Worm (Caenorhabditis elegans) whole organism, L4 larva: ENCODE measurements around the gene Y44A6C.2.
A peak's percentile ranks its signal among the peaks of the same experiment; 100 is the strongest.

Experiments used
- F10B5.3 ChIP-seq: sonication (generic microtip); optimal IDR thresholded peaks from 2 replicates; lab custom pipeline; 2016; ENCODE audit warnings: mild to moderate bottlenecking, missing genetic modification characterization, missing compliant biosample characterization
- T20F7.1 ChIP-seq: fragments of 200-800 bp; sonication (Bioruptor generic); optimal IDR thresholded peaks from 2 replicates; lab custom pipeline; 2018; ENCODE audit warnings: mild to moderate bottlenecking, missing genetic modification characterization, missing compliant biosample characterization
- Y105C5A.15 ChIP-seq: fragments of 200-800 bp; sonication (Bioruptor generic); IDR thresholded peaks from 2 replicates; pipeline ENCODE4 v1.3.6; 2022; ENCODE audit warnings: missing genetic modification characterization, missing compliant biosample characterization
- Y48G9A.11 ChIP-seq: fragments of 200-800 bp; sonication (Bioruptor generic); IDR thresholded peaks from 2 replicates; pipeline ENCODE4 v1.3.6; 2022; ENCODE audit warnings: missing genetic modification reagents, missing genetic modification characterization, missing compliant biosample characterization
- ZK546.5 ChIP-seq, 2 experiments: sonication (generic microtip); optimal IDR thresholded peaks; 2 replicates each; lab custom pipeline; 2017; ENCODE audit warnings: missing biosample characterization in 2 of 2, missing genetic modification characterization in 2 of 2
- aha-1 ChIP-seq: fragments of 150-350 bp; peaks from one replicate; lab custom pipeline; 2014; ENCODE audit warnings: missing biosample characterization, missing genetic modification characterization
- arid-1 ChIP-seq: fragments of 200-800 bp; sonication (Bioruptor generic); conservative IDR thresholded peaks from 2 replicates; pipeline ENCODE4 v1.3.6; 2022; ENCODE audit warnings: missing genetic modification reagents, missing genetic modification characterization, missing compliant biosample characterization
- ceh-28 ChIP-seq: fragments of 150-350 bp; optimal IDR thresholded peaks from 2 replicates; lab custom pipeline; 2014; ENCODE audit warnings: missing biosample characterization, missing genetic modification reagents, missing genetic modification characterization
- ceh-32 ChIP-seq: sonication (generic microtip); optimal IDR thresholded peaks from 2 replicates; lab custom pipeline; 2016; ENCODE audit warnings: mild to moderate bottlenecking, missing genetic modification characterization, missing compliant biosample characterization; ENCODE audit not compliant: poor library complexity
- ceh-62 ChIP-seq: sonication (generic microtip); optimal IDR thresholded peaks from 2 replicates; lab custom pipeline; 2017; ENCODE audit warnings: missing biosample characterization, missing genetic modification characterization
- ctbp-1 ChIP-seq: fragments of 200-800 bp; sonication (Bioruptor generic); IDR thresholded peaks from 2 replicates; pipeline ENCODE4 v1.3.6; 2022; ENCODE audit warnings: missing genetic modification reagents, missing genetic modification characterization, missing compliant biosample characterization
- daf-12 ChIP-seq: fragments of 150-350 bp; optimal IDR thresholded peaks from 2 replicates; lab custom pipeline; 2014; ENCODE audit warnings: missing biosample characterization, missing genetic modification reagents, missing genetic modification characterization
- daf-8 ChIP-seq: fragments of 200-800 bp; sonication (Bioruptor generic); IDR thresholded peaks from 2 replicates; pipeline ENCODE4 v1.3.6; 2022; ENCODE audit warnings: missing genetic modification characterization, missing compliant biosample characterization
- dmd-9 ChIP-seq: fragments of 200-800 bp; sonication (Bioruptor generic); IDR thresholded peaks from 2 replicates; pipeline ENCODE4 v1.3.6; 2022; ENCODE audit warnings: missing genetic modification reagents, missing genetic modification characterization, missing compliant biosample characterization
- dpl-1 ChIP-seq: fragments of 150-350 bp; optimal IDR thresholded peaks from 2 replicates; lab custom pipeline; 2014; ENCODE audit warnings: missing biosample characterization, missing genetic modification reagents, missing genetic modification characterization
- hlh-30 ChIP-seq: sonication (generic microtip); optimal IDR thresholded peaks from 2 replicates; lab custom pipeline; 2017; ENCODE audit warnings: antibody characterized with exemption, mild to moderate bottlenecking, missing genetic modification characterization, missing compliant biosample characterization; ENCODE audit not compliant: insufficient read depth
- lin-29 ChIP-seq: fragments of 200-800 bp; sonication (Bioruptor generic); IDR thresholded peaks from 2 replicates; pipeline ENCODE4 v1.3.6; 2022; ENCODE audit warnings: missing genetic modification reagents, missing genetic modification characterization, missing compliant biosample characterization
- madf-9 ChIP-seq: fragments of 200-800 bp; sonication (Bioruptor generic); conservative IDR thresholded peaks from 2 replicates; pipeline ENCODE4 v1.3.6; 2022; ENCODE audit warnings: missing genetic modification reagents, missing genetic modification characterization, missing compliant biosample characterization
- mdl-1 ChIP-seq, 2 experiments: fragments of 150-350 bp in 1 of 2; sonication (generic microtip) in 1 of 2; optimal IDR thresholded peaks; 2 replicates each; lab custom pipeline; 2014 to 2017; ENCODE audit warnings: missing biosample characterization in 2 of 2, missing genetic modification characterization in 2 of 2
- mdt-29 ChIP-seq: fragments of 200-800 bp; sonication (Bioruptor generic); IDR thresholded peaks from 2 replicates; pipeline ENCODE4 v1.3.6; 2022; ENCODE audit warnings: missing genetic modification reagents, missing genetic modification characterization, missing compliant biosample characterization
- mxl-2 ChIP-seq: fragments of 200-800 bp; sonication (Bioruptor generic); conservative IDR thresholded peaks from 2 replicates; pipeline ENCODE4 v1.3.6; 2022; ENCODE audit warnings: missing genetic modification reagents, missing genetic modification characterization, missing compliant biosample characterization
- mxl-3 ChIP-seq: fragments of 200-800 bp; sonication (Bioruptor generic); optimal IDR thresholded peaks from 2 replicates; lab custom pipeline; 2018; ENCODE audit warnings: mild to moderate bottlenecking, missing genetic modification characterization, missing compliant biosample characterization
- nhr-10 ChIP-seq: fragments of 150-350 bp; optimal IDR thresholded peaks from 2 replicates; lab custom pipeline; 2014; ENCODE audit warnings: missing biosample characterization, missing genetic modification characterization
- nhr-6 ChIP-seq: fragments of 150-350 bp; optimal IDR thresholded peaks from 2 replicates; lab custom pipeline; 2014; ENCODE audit warnings: missing biosample characterization, missing genetic modification characterization
- nhr-76 ChIP-seq: fragments of 150-350 bp; optimal IDR thresholded peaks from 2 replicates; lab custom pipeline; 2014; ENCODE audit warnings: missing biosample characterization, missing genetic modification characterization
- php-3 ChIP-seq: fragments of 200-800 bp; sonication (Bioruptor generic); IDR thresholded peaks from 2 replicates; pipeline ENCODE4 v1.3.6; 2022; ENCODE audit warnings: missing genetic modification reagents, missing genetic modification characterization, missing compliant biosample characterization
- rbr-2 ChIP-seq: sonication (generic microtip); optimal IDR thresholded peaks from 2 replicates; lab custom pipeline; 2016; ENCODE audit warnings: missing genotype, missing genetic modification characterization, missing compliant biosample characterization
- saeg-2 ChIP-seq: fragments of 200-800 bp; sonication (Bioruptor generic); IDR thresholded peaks from 2 replicates; pipeline ENCODE4 v1.3.6; 2022; ENCODE audit warnings: missing genetic modification reagents, missing genetic modification characterization, missing compliant biosample characterization
- set-16 ChIP-seq: fragments of 200-800 bp; sonication (Bioruptor generic); IDR thresholded peaks from 2 replicates; pipeline ENCODE4 v1.3.6; 2022; ENCODE audit warnings: missing genetic modification reagents, missing genetic modification characterization, missing compliant biosample characterization
- spr-3 ChIP-seq: fragments of 200-800 bp; sonication (Bioruptor generic); optimal IDR thresholded peaks from 2 replicates; lab custom pipeline; 2018; ENCODE audit warnings: mild to moderate bottlenecking, missing genetic modification characterization, missing compliant biosample characterization
- tag-97 ChIP-seq: fragments of 200-800 bp; sonication (Bioruptor generic); IDR thresholded peaks from 2 replicates; pipeline ENCODE4 v1.3.6; 2022; ENCODE audit warnings: missing genetic modification characterization, missing compliant biosample characterization
- unc-130 ChIP-seq: sonication (generic microtip); optimal IDR thresholded peaks from 2 replicates; lab custom pipeline; 2016; ENCODE audit warnings: missing genetic modification reagents, missing genetic modification characterization, missing compliant biosample characterization
- unc-62 ChIP-seq, 3 experiments: fragments of 150-350 bp in 1 of 3; sonication (generic microtip); optimal IDR thresholded peaks in 2 of 3; peaks in 1 of 3; 1 replicate in 1 of 3; 2 replicates in 2 of 3; lab custom pipeline; 2014 to 2017; ENCODE audit warnings: missing biosample characterization in 3 of 3, missing genetic modification characterization in 3 of 3, missing genetic modification reagents in 3 of 3, missing genotype in 1 of 3
- vab-7 ChIP-seq: fragments of 200-800 bp; sonication (Bioruptor generic); IDR thresholded peaks from 2 replicates; pipeline ENCODE4 v1.3.6; 2022; ENCODE audit warnings: missing genetic modification reagents, missing genetic modification characterization, missing compliant biosample characterization
- zfp-2 ChIP-seq: sonication (generic microtip); optimal IDR thresholded peaks from 2 replicates; lab custom pipeline; 2016; ENCODE audit warnings: mild to moderate bottlenecking, missing genetic modification characterization, missing compliant biosample characterization
- zfp-3 ChIP-seq: fragments of 200-800 bp; sonication (Bioruptor generic); conservative IDR thresholded peaks from 2 replicates; pipeline ENCODE4 v1.3.6; 2022; ENCODE audit warnings: missing genetic modification reagents, missing genetic modification characterization, missing compliant biosample characterization

Gene Y44A6C.2

ce11 chrV:20721934-20722333 is at the start of gene Y44A6C.2:
Gene Y44A6C.2 (plus strand): TSS chrV:20722234.
- TF ChIP-seq saeg-2 (GFP tag; lab: Robert Waterston, UW) (no peak), php-3 (GFP tag; lab: Robert Waterston, UW) (no peak), ceh-28 (tag; lab: Kevin White, UChicago) (no peak)

- no peak for TF ChIP-seq tag-97 (GFP tag; lab: Robert Waterston, UW)
- TF ChIP-seq madf-9 (GFP tag; lab: Robert Waterston, UW): no peak
- peak in 1 of 2 experiments; percentile 92 for TF ChIP-seq unc-62 (GFP tag; optimal IDR thresholded peaks at IDR 0.05 in 1 of 2; lab: Kevin White, UChicago)
- no peak for TF ChIP-seq unc-62 (tag; optimal IDR thresholded peaks at IDR 0.05; lab: Kevin White, UChicago)
- TF ChIP-seq T20F7.1 (GFP tag; lab: Kevin White, UChicago): no peak
- no peak for TF ChIP-seq ZK546.5 (tag; optimal IDR thresholded peaks at IDR 0.05; lab: Kevin White, UChicago)
Observed at ce11 chrV:20680189-20680588, 41.8 kb upstream of the Y44A6C.2 start.

- TF ChIP-seq mxl-3 (no peak), nhr-6 (tag; lab: Kevin White, UChicago) (no peak), aha-1 (peak; percentile 36), tag-97 (GFP tag; lab: Robert Waterston, UW) (no peak), unc-62 (GFP tag; optimal IDR thresholded peaks at IDR 0.05 in 1 of 2; lab: Kevin White, UChicago) (peak in 1 of 2 experiments; percentile 10), unc-62 (tag; optimal IDR thresholded peaks at IDR 0.05; lab: Kevin White, UChicago) (no peak), nhr-76 (tag; lab: Kevin White, UChicago) (no peak), lin-29 (GFP tag; lab: Robert Waterston, UW) (no peak), vab-7 (GFP tag; lab: Robert Waterston, UW) (no peak)
Observed at ce11 chrV:20681120-20681519, 40.9 kb upstream of the Y44A6C.2 start, which contains the start of gene srsx-35. Gene srsx-35 (plus strand): TSS chrV:20681420.

- TF ChIP-seq ctbp-1 (GFP tag; lab: Robert Waterston, UW): no peak
- TF ChIP-seq daf-8: no peak
- peak; percentile 63 for TF ChIP-seq set-16
- TF ChIP-seq Y48G9A.11 (GFP tag; lab: Robert Waterston, UW): 0 out of 2 replicates have a peak, but pooled peaks have one; percentile 32
- TF ChIP-seq, all 104 proteins: peak for 2
Observed at ce11 chrV:20681824-20682223, 40.2 kb upstream of the Y44A6C.2 start.

- peak in 1 of 2 experiments; percentile 98 for TF ChIP-seq unc-62 (GFP tag; optimal IDR thresholded peaks at IDR 0.05 in 1 of 2; lab: Kevin White, UChicago)
- TF ChIP-seq unc-62 (tag; optimal IDR thresholded peaks at IDR 0.05; lab: Kevin White, UChicago): no peak
- TF ChIP-seq ceh-28 (tag; lab: Kevin White, UChicago): no peak
- TF ChIP-seq nhr-10: no peak
- TF ChIP-seq Y105C5A.15 (GFP tag; lab: Robert Waterston, UW): no peak
Observed at ce11 chrV:20682309-20682708, 39.7 kb upstream of the Y44A6C.2 start.

ce11 chrV:20685383-20685782 is 36.7 kb upstream of the Y44A6C.2 start, which contains the start of gene klf-2:
Gene klf-2 (plus strand): TSS chrV:20685683.
- TF ChIP-seq zfp-3 (GFP tag; lab: Robert Waterston, UW) (no peak), F10B5.3 (no peak), spr-3 (GFP tag; lab: Kevin White, UChicago) (no peak), arid-1 (GFP tag; lab: Robert Waterston, UW) (no peak), daf-12 (tag; lab: Kevin White, UChicago) (no peak), lin-29 (GFP tag; lab: Robert Waterston, UW) (no peak), rbr-2 (tag; lab: Kevin White, UChicago) (no peak), mdl-1 (tag; optimal IDR thresholded peaks at IDR 0.05; lab: Kevin White, UChicago) (no peak), saeg-2 (GFP tag; lab: Robert Waterston, UW) (no peak), unc-130 (GFP tag; lab: Kevin White, UChicago) (no peak), zfp-2 (no peak), ceh-32 (tag; lab: Kevin White, UChicago) (no peak), hlh-30 (tag; lab: Kevin White, UChicago) (no peak), dpl-1 (no peak), ceh-62 (no peak), mxl-2 (GFP tag; lab: Robert Waterston, UW) (no peak), dmd-9 (no peak), mdt-29 (GFP tag; lab: Robert Waterston, UW) (no peak)
